Worm (Caenorhabditis elegans) whole organism, L2 larva: ENCODE data around the gene srsx-33.

Experiments
- C34F6.9 ChIP-seq: fragments of 150-350 bp; optimal IDR thresholded peaks from 2 replicates; lab custom pipeline; 2014; ENCODE audit warnings: missing biosample characterization, missing genetic modification characterization
- R02D3.7 ChIP-seq: fragments of 150-350 bp; optimal IDR thresholded peaks from 2 replicates; lab custom pipeline; 2014; ENCODE audit warnings: missing biosample characterization, missing genetic modification characterization
- Y55F3AM.14 ChIP-seq: fragments of 200-800 bp; sonication (Bioruptor generic); optimal IDR thresholded peaks from 2 replicates; lab custom pipeline; 2018; ENCODE audit warnings: mild to moderate bottlenecking, missing genetic modification characterization, missing compliant biosample characterization
- ZK546.5 ChIP-seq: sonication (generic microtip); optimal IDR thresholded peaks from 2 replicates; lab custom pipeline; 2017; ENCODE audit warnings: missing biosample characterization, missing genetic modification characterization
- alr-1 ChIP-seq: fragments of 150-350 bp; optimal IDR thresholded peaks from 2 replicates; lab custom pipeline; 2014; ENCODE audit warnings: missing biosample characterization, missing genetic modification characterization
- aly-2 ChIP-seq: fragments of 150-350 bp; optimal IDR thresholded peaks from 2 replicates; lab custom pipeline; 2014; ENCODE audit warnings: missing biosample characterization, missing genetic modification characterization
- ama-1 ChIP-seq: fragments of 150-350 bp; optimal IDR thresholded peaks from 2 replicates; lab custom pipeline; 2018; ENCODE audit warnings: inconsistent platforms
- ceh-82 ChIP-seq: fragments of 150-350 bp; optimal IDR thresholded peaks from 2 replicates; lab custom pipeline; 2014; ENCODE audit warnings: missing biosample characterization, missing genetic modification characterization
- crh-2 ChIP-seq: sonication (generic microtip); optimal IDR thresholded peaks from 2 replicates; lab custom pipeline; 2017; ENCODE audit warnings: missing biosample characterization, missing genetic modification characterization
- elt-1 ChIP-seq: fragments of 150-350 bp; optimal IDR thresholded peaks from 2 replicates; lab custom pipeline; 2014; ENCODE audit warnings: missing biosample characterization, missing genetic modification characterization
- fos-1 ChIP-seq: fragments of 150-350 bp; optimal IDR thresholded peaks from 2 replicates; lab custom pipeline; 2014; ENCODE audit warnings: missing biosample characterization, missing genetic modification characterization
- lin-13 ChIP-seq: fragments of 150-350 bp; optimal IDR thresholded peaks from 2 replicates; lab custom pipeline; 2014; ENCODE audit warnings: missing biosample characterization, missing genetic modification reagents, missing genetic modification characterization
- lin-39 ChIP-seq: fragments of 150-350 bp; optimal IDR thresholded peaks from 2 replicates; lab custom pipeline; 2014; ENCODE audit warnings: missing biosample characterization, missing genetic modification reagents, missing genetic modification characterization
- lsy-2 ChIP-seq, 2 experiments: fragments of 150-350 bp in 1 of 2; sonication (generic microtip) in 1 of 2; optimal IDR thresholded peaks; 2 replicates each; lab custom pipeline; 2014 to 2017; ENCODE audit warnings: missing biosample characterization in 2 of 2, missing genetic modification characterization in 2 of 2
- mbf-1 ChIP-seq: sonication (generic microtip); optimal IDR thresholded peaks from 2 replicates; lab custom pipeline; 2017; ENCODE audit warnings: missing biosample characterization, missing genetic modification characterization
- nhr-11 ChIP-seq: fragments of 150-350 bp; optimal IDR thresholded peaks from 2 replicates; lab custom pipeline; 2014; ENCODE audit warnings: missing biosample characterization, missing genetic modification characterization
- nhr-12 ChIP-seq: fragments of 150-350 bp; optimal IDR thresholded peaks from 2 replicates; lab custom pipeline; 2014; ENCODE audit warnings: missing biosample characterization, missing genetic modification characterization
- nhr-21 ChIP-seq: fragments of 150-350 bp; optimal IDR thresholded peaks from 2 replicates; lab custom pipeline; 2014; ENCODE audit warnings: missing biosample characterization, missing genetic modification characterization
- nhr-23 ChIP-seq: fragments of 150-350 bp; optimal IDR thresholded peaks from 2 replicates; lab custom pipeline; 2014; ENCODE audit warnings: missing biosample characterization, missing genetic modification reagents, missing genetic modification characterization
- nhr-237 ChIP-seq: fragments of 150-350 bp; optimal IDR thresholded peaks from 2 replicates; lab custom pipeline; 2014; ENCODE audit warnings: missing biosample characterization, missing genetic modification characterization
- nhr-25 ChIP-seq: fragments of 150-350 bp; sonication (generic microtip); optimal IDR thresholded peaks from 3 replicates; lab custom pipeline; 2014; ENCODE audit warnings: missing biosample characterization, missing genetic modification characterization
- nhr-77 ChIP-seq: fragments of 150-350 bp; optimal IDR thresholded peaks from 2 replicates; lab custom pipeline; 2014; ENCODE audit warnings: missing biosample characterization, missing genetic modification characterization
- sma-3 ChIP-seq: sonication (generic microtip); optimal IDR thresholded peaks from 2 replicates; lab custom pipeline; 2016; ENCODE audit warnings: missing genetic modification reagents, missing genetic modification characterization, missing compliant biosample characterization
- sma-9 ChIP-seq, 2 experiments: fragments of 150-350 bp in 1 of 2; sonication (generic microtip) in 1 of 2; optimal IDR thresholded peaks; 2 replicates each; lab custom pipeline; 2014 to 2016; ENCODE audit warnings: missing genetic modification characterization in 2 of 2, mild to moderate bottlenecking in 1 of 2, missing biosample characterization in 1 of 2, missing compliant biosample characterization in 1 of 2, missing genetic modification reagents in 1 of 2, moderate library complexity in 1 of 2
- snpc-4 ChIP-seq: fragments of 150-350 bp; optimal IDR thresholded peaks from 2 replicates; lab custom pipeline; 2014; ENCODE audit warnings: missing biosample characterization, missing genetic modification characterization
- unc-39 ChIP-seq: fragments of 150-350 bp; optimal IDR thresholded peaks from 2 replicates; lab custom pipeline; 2014; ENCODE audit warnings: missing biosample characterization, missing genetic modification characterization
- unc-55 ChIP-seq: fragments of 150-350 bp; sonication (generic microtip); optimal IDR thresholded peaks from 3 replicates; lab custom pipeline; 2014; ENCODE audit warnings: missing biosample characterization, missing genetic modification reagents, missing genetic modification characterization
- unc-62 ChIP-seq: fragments of 150-350 bp; optimal IDR thresholded peaks from 2 replicates; lab custom pipeline; 2014; ENCODE audit warnings: missing biosample characterization, missing genetic modification reagents, missing genetic modification characterization
- zag-1 ChIP-seq: fragments of 150-350 bp; optimal IDR thresholded peaks from 2 replicates; lab custom pipeline; 2014; ENCODE audit warnings: missing biosample characterization, missing genetic modification characterization
- ztf-1 ChIP-seq: fragments of 200-800 bp; sonication (Bioruptor generic); conservative IDR thresholded peaks from 2 replicates; pipeline ENCODE4 v1.3.6; 2022; ENCODE audit warnings: missing genetic modification characterization, missing compliant biosample characterization
- ztf-11 ChIP-seq: sonication (generic microtip); optimal IDR thresholded peaks from 2 replicates; lab custom pipeline; 2017; ENCODE audit warnings: missing biosample characterization, missing genetic modification characterization

srsx-33 gene

DNA sequence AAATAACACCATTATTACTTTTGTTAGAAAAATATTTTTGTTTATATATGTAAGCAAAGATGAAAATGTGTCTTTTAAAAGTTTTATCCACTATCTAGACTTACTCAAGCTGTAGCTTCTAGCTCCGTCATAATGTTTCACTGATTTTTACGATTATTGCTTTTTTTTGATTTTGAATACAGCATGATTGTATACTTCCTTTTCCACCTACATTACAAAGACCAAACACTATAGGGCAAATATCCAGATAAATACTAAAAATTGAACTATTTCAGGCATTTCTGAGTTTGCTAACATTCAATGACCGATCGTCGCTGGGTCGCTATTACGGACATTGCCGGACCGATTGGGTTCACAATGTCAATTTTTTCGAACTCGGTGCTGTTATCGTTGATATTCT, 14.4 kb upstream of the srsx-33 start, which contains the start of gene str-116:
str-116 (plus strand) TSS at position 301 of the 400 bp plus-strand sequence.
- TF ChIP-seq ama-1 (lab: Kevin White, UChicago) (no peak), ztf-11 (tag; lab: Kevin White, UChicago) (no peak), ztf-1 (GFP tag; lab: Robert Waterston, UW) (no peak)

DNA sequence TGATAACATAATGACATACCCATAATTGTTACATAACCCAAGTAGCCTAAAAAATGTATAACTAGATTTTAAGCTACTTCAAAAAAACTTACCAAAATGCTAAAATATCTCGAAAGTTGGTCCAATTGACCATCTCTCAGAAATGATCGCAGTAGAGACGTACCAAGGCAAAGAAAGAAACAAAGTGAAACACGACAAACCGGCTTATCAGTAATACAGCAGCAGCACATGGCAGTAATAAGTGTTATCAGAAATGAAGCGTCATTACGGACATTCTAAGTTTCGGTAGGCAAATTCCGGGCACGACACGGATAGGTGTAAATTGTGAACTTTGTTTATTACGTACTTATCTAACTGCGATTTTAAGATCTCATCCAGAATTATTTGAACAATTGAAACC, 13.2 kb upstream of the srsx-33 start, which contains the start of gene cln-3.1:
cln-3.1 (minus strand) TSS at position 171 of the 400 bp plus-strand sequence.
- TF ChIP-seq nhr-21 (tag; lab: Kevin White, UChicago): no peak
- TF ChIP-seq zag-1 (tag; lab: Kevin White, UChicago): no peak
- no peak for TF ChIP-seq nhr-237 (tag; lab: Kevin White, UChicago)
- TF ChIP-seq nhr-25: no peak
- TF ChIP-seq nhr-11 (tag; lab: Kevin White, UChicago): no peak
- no peak for TF ChIP-seq R02D3.7 (tag; lab: Kevin White, UChicago)
- no peak for TF ChIP-seq lin-39 (tag; lab: Kevin White, UChicago)
- peak; percentile 83 for TF ChIP-seq fos-1 (tag; lab: Kevin White, UChicago)
- no peak for TF ChIP-seq unc-55 (GFP tag; lab: Kevin White, UChicago)
- TF ChIP-seq ama-1 (lab: Kevin White, UChicago): no peak
- TF ChIP-seq nhr-77 (tag; lab: Kevin White, UChicago): no peak
- TF ChIP-seq sma-9 (GFP tag; optimal IDR thresholded peaks at IDR 0.05; lab: Kevin White, UChicago): peak; percentile 29
- TF ChIP-seq sma-9 (tag; optimal IDR thresholded peaks at IDR 0.05; lab: Kevin White, UChicago): no peak
- no peak for TF ChIP-seq unc-62 (GFP tag; lab: Kevin White, UChicago)
- TF ChIP-seq ztf-11 (tag; lab: Kevin White, UChicago): no peak

DNA sequence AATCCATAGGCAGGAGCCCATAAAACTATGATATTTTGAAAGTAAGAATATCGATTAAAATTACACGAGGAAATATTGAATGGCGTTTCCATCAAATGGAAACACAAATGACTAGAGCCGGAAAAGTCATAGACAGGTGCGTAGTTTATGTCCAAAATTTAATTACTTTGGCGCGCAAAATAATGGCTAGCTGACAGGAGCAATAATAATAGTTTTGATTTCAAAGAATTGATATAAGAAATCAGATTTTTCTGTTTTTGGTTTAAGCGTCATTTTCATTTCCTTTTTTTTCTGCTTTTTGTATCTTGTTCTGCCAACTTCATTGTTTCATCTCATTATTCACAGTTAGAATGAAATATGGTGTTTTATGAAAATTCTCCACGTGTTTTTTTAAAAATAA, 10.7 kb upstream of the srsx-33 start, which contains the start of gene F07B10.4:
F07B10.4 (minus strand) TSS at position 101 of the 400 bp plus-strand sequence.
- no peak for TF ChIP-seq sma-9 (GFP tag; optimal IDR thresholded peaks at IDR 0.05; lab: Kevin White, UChicago)
- no peak for TF ChIP-seq sma-9 (tag; optimal IDR thresholded peaks at IDR 0.05; lab: Kevin White, UChicago)
- TF ChIP-seq ztf-1 (GFP tag; lab: Robert Waterston, UW): no peak
- no peak for TF ChIP-seq C34F6.9 (tag; lab: Kevin White, UChicago)
- no peak for TF ChIP-seq lin-13 (GFP tag; lab: Kevin White, UChicago)

DNA sequence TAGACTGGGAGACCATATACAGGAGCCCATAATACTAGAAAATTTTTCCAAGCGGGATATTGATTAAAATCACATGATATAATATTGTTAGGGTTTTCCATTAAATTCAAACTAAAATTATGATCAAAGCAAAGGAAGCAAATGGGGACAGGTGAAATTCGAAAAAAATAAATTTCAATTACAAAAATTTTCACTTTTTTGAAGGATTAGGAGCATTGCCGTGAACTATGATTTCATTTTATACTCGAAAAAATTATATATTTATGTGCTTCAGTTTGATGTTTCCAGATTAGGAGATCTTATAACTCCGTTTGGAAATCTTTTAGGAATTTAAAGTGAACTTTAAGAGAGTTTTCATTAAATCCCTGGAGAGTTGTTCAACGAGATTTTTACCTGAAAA, 8.3 kb upstream of the srsx-33 start, which contains the start of gene F07B10.7:
F07B10.7 (minus strand) TSS at position 101 of the 400 bp plus-strand sequence.
- TF ChIP-seq nhr-12 (tag; lab: Kevin White, UChicago): no peak
- no peak for TF ChIP-seq aly-2 (tag; lab: Kevin White, UChicago)
- TF ChIP-seq lin-13 (GFP tag; lab: Kevin White, UChicago): no peak
- no peak for TF ChIP-seq ZK546.5 (tag; lab: Kevin White, UChicago)
- TF ChIP-seq ztf-1 (GFP tag; lab: Robert Waterston, UW): no peak
- TF ChIP-seq crh-2: no peak
- TF ChIP-seq snpc-4 (tag; lab: Kevin White, UChicago): no peak

DNA sequence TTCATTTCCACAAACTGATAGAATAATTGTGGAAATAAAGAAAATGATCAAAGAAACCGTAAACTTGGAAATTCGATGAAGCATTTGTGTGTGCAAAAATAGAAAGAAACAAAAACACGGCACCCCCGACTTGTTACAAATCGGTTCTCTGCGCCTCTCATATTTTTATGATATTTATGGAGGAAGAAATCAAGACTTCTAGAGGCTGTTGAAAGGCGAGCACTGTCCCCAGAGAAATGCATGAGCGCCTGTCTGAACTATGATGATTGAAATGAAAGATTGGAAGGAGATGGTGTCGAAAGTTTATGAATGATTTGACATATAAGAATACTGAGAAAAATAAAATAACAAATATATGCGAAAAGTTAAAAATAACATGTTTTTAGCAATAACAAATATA, 6.6 kb upstream of the srsx-33 start, which contains the start of gene lgc-36:
lgc-36 (minus strand) TSS at position 101 of the 400 bp plus-strand sequence.
- TF ChIP-seq zag-1 (tag; lab: Kevin White, UChicago) (no peak), ceh-82 (tag; lab: Kevin White, UChicago) (no peak), lin-39 (tag; lab: Kevin White, UChicago) (no peak), mbf-1 (tag; lab: Kevin White, UChicago) (no peak), nhr-25 (no peak), sma-9 (GFP tag; optimal IDR thresholded peaks at IDR 0.05; lab: Kevin White, UChicago) (no peak), sma-9 (tag; optimal IDR thresholded peaks at IDR 0.05; lab: Kevin White, UChicago) (no peak), lsy-2 (tag; optimal IDR thresholded peaks at IDR 0.05; lab: Kevin White, UChicago) (no peak), alr-1 (tag; lab: Kevin White, UChicago) (no peak), unc-39 (tag; lab: Kevin White, UChicago) (no peak), elt-1 (tag; lab: Kevin White, UChicago) (no peak), Y55F3AM.14 (no peak), ama-1 (lab: Kevin White, UChicago) (no peak), sma-3 (GFP tag; lab: Kevin White, UChicago) (no peak), nhr-23 (tag; lab: Kevin White, UChicago) (no peak), aly-2 (tag; lab: Kevin White, UChicago) (no peak), nhr-77 (tag; lab: Kevin White, UChicago) (no peak), unc-55 (GFP tag; lab: Kevin White, UChicago) (no peak)
- TF ChIP-seq, all 48 proteins: peak for 0
